Worm (Caenorhabditis elegans) whole organism, L2 larva: ENCODE results near the gene F55B11.2.

Experiments used
- C34F6.9 ChIP-seq: fragments of 150-350 bp; optimal IDR thresholded peaks from 2 replicates; lab custom pipeline; 2014; ENCODE audit warnings: missing biosample characterization, missing genetic modification characterization
- F13H6.1 ChIP-seq: sonication (generic microtip); optimal IDR thresholded peaks from 2 replicates; lab custom pipeline; 2016; ENCODE audit warnings: missing genetic modification characterization, missing compliant biosample characterization
- R02D3.7 ChIP-seq: fragments of 150-350 bp; optimal IDR thresholded peaks from 2 replicates; lab custom pipeline; 2014; ENCODE audit warnings: missing biosample characterization, missing genetic modification characterization
- ZK546.5 ChIP-seq: sonication (generic microtip); optimal IDR thresholded peaks from 2 replicates; lab custom pipeline; 2017; ENCODE audit warnings: missing biosample characterization, missing genetic modification characterization
- alr-1 ChIP-seq: fragments of 150-350 bp; optimal IDR thresholded peaks from 2 replicates; lab custom pipeline; 2014; ENCODE audit warnings: missing biosample characterization, missing genetic modification characterization
- ama-1 ChIP-seq: fragments of 150-350 bp; optimal IDR thresholded peaks from 2 replicates; lab custom pipeline; 2018; ENCODE audit warnings: inconsistent platforms
- blmp-1 ChIP-seq: sonication (generic microtip); optimal IDR thresholded peaks from 2 replicates; lab custom pipeline; 2017; ENCODE audit warnings: missing genetic modification characterization, mild to moderate bottlenecking, missing compliant biosample characterization, antibody characterized with exemption, moderate library complexity; ENCODE audit not compliant: insufficient read depth
- ceh-16 ChIP-seq: fragments of 150-350 bp; optimal IDR thresholded peaks from 2 replicates; lab custom pipeline; 2014; ENCODE audit warnings: missing biosample characterization, missing genetic modification characterization
- crh-2 ChIP-seq: sonication (generic microtip); optimal IDR thresholded peaks from 2 replicates; lab custom pipeline; 2017; ENCODE audit warnings: missing biosample characterization, missing genetic modification characterization
- dmd-4 ChIP-seq: sonication (generic microtip); optimal IDR thresholded peaks from 2 replicates; lab custom pipeline; 2017; ENCODE audit warnings: missing biosample characterization, missing genetic modification characterization
- egl-27 ChIP-seq: sonication (generic microtip); optimal IDR thresholded peaks from 3 replicates; lab custom pipeline; 2017; ENCODE audit warnings: missing biosample characterization, missing genetic modification reagents, missing genetic modification characterization
- elt-1 ChIP-seq: fragments of 150-350 bp; optimal IDR thresholded peaks from 2 replicates; lab custom pipeline; 2014; ENCODE audit warnings: missing biosample characterization, missing genetic modification characterization
- fos-1 ChIP-seq: fragments of 150-350 bp; optimal IDR thresholded peaks from 2 replicates; lab custom pipeline; 2014; ENCODE audit warnings: missing biosample characterization, missing genetic modification characterization
- lin-11 ChIP-seq: fragments of 150-350 bp; sonication (generic microtip); optimal IDR thresholded peaks from 2 replicates; lab custom pipeline; 2014; ENCODE audit warnings: missing biosample characterization, missing genetic modification characterization, inconsistent platforms, mixed read lengths
- lin-13 ChIP-seq: fragments of 150-350 bp; optimal IDR thresholded peaks from 2 replicates; lab custom pipeline; 2014; ENCODE audit warnings: missing biosample characterization, missing genetic modification reagents, missing genetic modification characterization
- mab-5 ChIP-seq: fragments of 150-350 bp; optimal IDR thresholded peaks from 2 replicates; lab custom pipeline; 2014; ENCODE audit warnings: missing biosample characterization, missing genetic modification characterization
- mdl-1 ChIP-seq, 2 experiments: fragments of 150-350 bp in 1 of 2; sonication (generic microtip) in 1 of 2; optimal IDR thresholded peaks; 2 replicates each; lab custom pipeline; 2017; ENCODE audit warnings: missing biosample characterization in 2 of 2, missing genetic modification characterization in 2 of 2
- nhr-10 ChIP-seq: sonication (generic microtip); optimal IDR thresholded peaks from 2 replicates; lab custom pipeline; 2017; ENCODE audit warnings: missing biosample characterization, missing genetic modification characterization
- nhr-12 ChIP-seq: fragments of 150-350 bp; optimal IDR thresholded peaks from 2 replicates; lab custom pipeline; 2014; ENCODE audit warnings: missing biosample characterization, missing genetic modification characterization
- nhr-129 ChIP-seq: fragments of 150-350 bp; optimal IDR thresholded peaks from 2 replicates; lab custom pipeline; 2014; ENCODE audit warnings: missing biosample characterization, missing genetic modification characterization
- nhr-21 ChIP-seq: fragments of 150-350 bp; optimal IDR thresholded peaks from 2 replicates; lab custom pipeline; 2014; ENCODE audit warnings: missing biosample characterization, missing genetic modification characterization
- nhr-23 ChIP-seq: fragments of 150-350 bp; optimal IDR thresholded peaks from 2 replicates; lab custom pipeline; 2014; ENCODE audit warnings: missing biosample characterization, missing genetic modification reagents, missing genetic modification characterization
- nhr-237 ChIP-seq: fragments of 150-350 bp; optimal IDR thresholded peaks from 2 replicates; lab custom pipeline; 2014; ENCODE audit warnings: missing biosample characterization, missing genetic modification characterization
- nhr-77 ChIP-seq: fragments of 150-350 bp; optimal IDR thresholded peaks from 2 replicates; lab custom pipeline; 2014; ENCODE audit warnings: missing biosample characterization, missing genetic modification characterization
- peb-1 ChIP-seq: fragments of 150-350 bp; optimal IDR thresholded peaks from 2 replicates; lab custom pipeline; 2014; ENCODE audit warnings: missing biosample characterization, missing genetic modification characterization
- skn-1 ChIP-seq: sonication (generic microtip); optimal IDR thresholded peaks from 2 replicates; lab custom pipeline; 2017; ENCODE audit warnings: missing biosample characterization, missing genetic modification characterization
- sma-3 ChIP-seq: sonication (generic microtip); optimal IDR thresholded peaks from 2 replicates; lab custom pipeline; 2016; ENCODE audit warnings: missing genetic modification reagents, missing genetic modification characterization, missing compliant biosample characterization
- sma-9 ChIP-seq, 2 experiments: fragments of 150-350 bp in 1 of 2; sonication (generic microtip) in 1 of 2; optimal IDR thresholded peaks; 2 replicates each; lab custom pipeline; 2014 to 2016; ENCODE audit warnings: missing genetic modification characterization in 2 of 2, mild to moderate bottlenecking in 1 of 2, missing biosample characterization in 1 of 2, missing compliant biosample characterization in 1 of 2, missing genetic modification reagents in 1 of 2, moderate library complexity in 1 of 2
- snpc-4 ChIP-seq: fragments of 150-350 bp; optimal IDR thresholded peaks from 2 replicates; lab custom pipeline; 2014; ENCODE audit warnings: missing biosample characterization, missing genetic modification characterization
- unc-55 ChIP-seq: fragments of 150-350 bp; sonication (generic microtip); optimal IDR thresholded peaks from 3 replicates; lab custom pipeline; 2014; ENCODE audit warnings: missing biosample characterization, missing genetic modification reagents, missing genetic modification characterization
- unc-62 ChIP-seq: fragments of 150-350 bp; optimal IDR thresholded peaks from 2 replicates; lab custom pipeline; 2014; ENCODE audit warnings: missing biosample characterization, missing genetic modification reagents, missing genetic modification characterization
- zag-1 ChIP-seq: fragments of 150-350 bp; optimal IDR thresholded peaks from 2 replicates; lab custom pipeline; 2014; ENCODE audit warnings: missing biosample characterization, missing genetic modification characterization
- ztf-1 ChIP-seq: fragments of 200-800 bp; sonication (Bioruptor generic); conservative IDR thresholded peaks from 2 replicates; pipeline ENCODE4 v1.3.6; 2022; ENCODE audit warnings: missing genetic modification characterization, missing compliant biosample characterization
- ztf-11 ChIP-seq: sonication (generic microtip); optimal IDR thresholded peaks from 2 replicates; lab custom pipeline; 2017; ENCODE audit warnings: missing biosample characterization, missing genetic modification characterization

F55B11.2 gene

ce11 chrIV:14444077-14444476, 21.0 kb upstream of the F55B11.2 start, which contains the start of gene tra-3:
TSS of gene tra-3 (minus strand) at chrIV:14444183.
- TF ChIP-seq blmp-1 (tag; lab: Kevin White, UChicago) (no peak), ZK546.5 (no peak), alr-1 (no peak), peb-1 (tag; lab: Kevin White, UChicago) (no peak), mdl-1 (tag; optimal IDR thresholded peaks at IDR 0.05; lab: Kevin White, UChicago) (no peak), nhr-77 (tag; lab: Kevin White, UChicago) (no peak), snpc-4 (tag; lab: Kevin White, UChicago) (no peak), skn-1 (tag; lab: Kevin White, UChicago) (no peak), fos-1 (tag; lab: Kevin White, UChicago) (no peak), sma-3 (GFP tag; lab: Kevin White, UChicago) (no peak)

- TF ChIP-seq skn-1 (tag; lab: Kevin White, UChicago) (no peak), C34F6.9 (tag; lab: Kevin White, UChicago) (no peak), nhr-12 (tag; lab: Kevin White, UChicago) (no peak), nhr-129 (tag; lab: Kevin White, UChicago) (no peak), dmd-4 (tag; lab: Kevin White, UChicago) (no peak), elt-1 (tag; lab: Kevin White, UChicago) (no peak), unc-62 (GFP tag; lab: Kevin White, UChicago) (no peak), ama-1 (lab: Kevin White, UChicago) (no peak), egl-27 (tag; lab: Kevin White, UChicago) (no peak)
Measured at ce11 chrIV:14437391-14437790, 14.3 kb upstream of the F55B11.2 start.

- TF ChIP-seq peb-1 (tag; lab: Kevin White, UChicago) (no peak), R02D3.7 (tag; lab: Kevin White, UChicago) (no peak), sma-3 (GFP tag; lab: Kevin White, UChicago) (no peak), ama-1 (lab: Kevin White, UChicago) (no peak), crh-2 (no peak), nhr-12 (tag; lab: Kevin White, UChicago) (no peak), ceh-16 (no peak), zag-1 (tag; lab: Kevin White, UChicago) (no peak), nhr-129 (tag; lab: Kevin White, UChicago) (no peak), unc-62 (GFP tag; lab: Kevin White, UChicago) (no peak), nhr-21 (tag; lab: Kevin White, UChicago) (no peak), blmp-1 (tag; lab: Kevin White, UChicago) (no peak), dmd-4 (tag; lab: Kevin White, UChicago) (no peak), nhr-23 (tag; lab: Kevin White, UChicago) (no peak), nhr-237 (tag; lab: Kevin White, UChicago) (no peak), ztf-11 (no peak), unc-55 (no peak), sma-9 (GFP tag; optimal IDR thresholded peaks at IDR 0.05; lab: Kevin White, UChicago) (no peak), sma-9 (tag; optimal IDR thresholded peaks at IDR 0.05; lab: Kevin White, UChicago) (no peak)
Measured at ce11 chrIV:14435902-14436301, 12.8 kb upstream of the F55B11.2 start.

DNA sequence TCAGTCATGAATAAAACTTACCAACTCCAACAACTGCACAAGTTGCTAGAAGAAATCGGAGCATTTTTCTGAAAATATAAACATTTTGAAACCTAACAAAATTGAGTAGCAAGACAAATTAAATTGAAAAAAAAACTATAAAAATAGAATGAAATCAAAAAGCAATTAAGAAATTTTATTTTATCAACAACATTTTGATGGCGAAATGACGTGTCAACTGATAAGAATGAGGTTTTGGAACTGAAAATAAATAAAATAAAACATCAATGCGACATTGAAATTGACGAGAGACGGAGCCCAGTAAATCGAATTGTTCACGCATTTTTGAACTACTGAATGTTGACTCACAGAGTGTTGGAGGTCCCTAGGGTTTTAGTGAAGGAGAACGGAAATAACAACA, 7.8 kb upstream of the F55B11.2 start, which contains the start of gene F55B11.4:
Gene F55B11.4, minus strand, starts transcription at position 68 of the 400 bp plus-strand sequence.
- TF ChIP-seq mab-5 (tag; lab: Kevin White, UChicago): no peak
- no peak for TF ChIP-seq ama-1 (lab: Kevin White, UChicago)
- TF ChIP-seq lin-13 (GFP tag; lab: Kevin White, UChicago): no peak
- no peak for TF ChIP-seq zag-1 (tag; lab: Kevin White, UChicago)
- TF ChIP-seq nhr-12 (tag; lab: Kevin White, UChicago): no peak
- no peak for TF ChIP-seq lin-11 (tag; lab: Kevin White, UChicago)
- no peak for TF ChIP-seq F13H6.1 (tag; lab: Kevin White, UChicago)
- TF ChIP-seq crh-2: peak; percentile 84
- TF ChIP-seq sma-9 (GFP tag; optimal IDR thresholded peaks at IDR 0.05; lab: Kevin White, UChicago): no peak
- TF ChIP-seq sma-9 (tag; optimal IDR thresholded peaks at IDR 0.05; lab: Kevin White, UChicago): no peak
- no peak for TF ChIP-seq ztf-1 (GFP tag; lab: Robert Waterston, UW)
- no peak for TF ChIP-seq elt-1 (tag; lab: Kevin White, UChicago)
- TF ChIP-seq nhr-23 (tag; lab: Kevin White, UChicago): no peak
- peak; percentile 82 for TF ChIP-seq fos-1 (tag; lab: Kevin White, UChicago)
- TF ChIP-seq nhr-10 (tag; lab: Kevin White, UChicago): no peak
